Fruit fly (Drosophila melanogaster) whole organism, adult: ENCODE results near the gene CG42729.

Experiments
- CG11617 ChIP-seq: fragments of 200-800 bp; sonication (Bioruptor generic); optimal IDR thresholded peaks from 2 replicates; lab custom pipeline; 2017; ENCODE audit warnings: mild to moderate bottlenecking, missing biosample characterization, missing genetic modification reagents, missing genetic modification characterization
- CG12768 ChIP-seq: fragments of 200-800 bp; sonication (Bioruptor generic); optimal IDR thresholded peaks from 2 replicates; lab custom pipeline; 2017; ENCODE audit warnings: missing biosample characterization, missing genetic modification characterization, mild to moderate bottlenecking, moderate library complexity, missing genetic modification reagents
- CG14711 ChIP-seq: fragments of 200-800 bp; sonication (Bioruptor generic); optimal IDR thresholded peaks from 2 replicates; lab custom pipeline; 2018; ENCODE audit warnings: missing biosample characterization, mild to moderate bottlenecking, missing genetic modification characterization, moderate library complexity
- CG1620 ChIP-seq: fragments of 200-800 bp; sonication (Bioruptor generic); optimal IDR thresholded peaks from 2 replicates; lab custom pipeline; 2016; ENCODE audit warnings: missing biosample characterization, missing genetic modification characterization
- CG33017 ChIP-seq: fragments of 200-800 bp; sonication (Bioruptor generic); optimal IDR thresholded peaks from 2 replicates; lab custom pipeline; 2018; ENCODE audit warnings: missing biosample characterization, mild to moderate bottlenecking, missing genetic modification characterization, moderate library complexity
- CG5204 ChIP-seq: fragments of 200-800 bp; sonication (Bioruptor generic); optimal IDR thresholded peaks from 2 replicates; lab custom pipeline; 2016; ENCODE audit warnings: missing biosample characterization, missing genetic modification characterization
- CG7045 ChIP-seq: fragments of 200-800 bp; sonication (Bioruptor generic); optimal IDR thresholded peaks from 2 replicates; lab custom pipeline; 2017; ENCODE audit warnings: missing biosample characterization, mild to moderate bottlenecking, missing genetic modification characterization
- CG7101 ChIP-seq: fragments of 200-800 bp; sonication (Bioruptor generic); optimal IDR thresholded peaks from 2 replicates; lab custom pipeline; 2018; ENCODE audit warnings: missing biosample characterization, mild to moderate bottlenecking, missing genetic modification characterization, moderate library complexity
- Clk ChIP-seq: fragments of 200-800 bp; sonication (Bioruptor generic); optimal IDR thresholded peaks from 2 replicates; lab custom pipeline; 2017; ENCODE audit warnings: missing biosample characterization, missing genetic modification characterization
- Crg-1 ChIP-seq: fragments of 200-800 bp; sonication (Bioruptor generic); optimal IDR thresholded peaks from 2 replicates; lab custom pipeline; 2016; ENCODE audit warnings: missing biosample characterization, missing genetic modification characterization
- Hr96 ChIP-seq: fragments of 200-800 bp; sonication (Bioruptor generic); optimal IDR thresholded peaks from 2 replicates; lab custom pipeline; 2016; ENCODE audit warnings: missing biosample characterization, missing genetic modification characterization
- Mnt ChIP-seq: fragments of 200-800 bp; sonication (Bioruptor generic); optimal IDR thresholded peaks from 2 replicates; lab custom pipeline; 2016; ENCODE audit warnings: missing biosample characterization, mild to moderate bottlenecking, missing genetic modification characterization
- bab1 ChIP-seq: fragments of 200-800 bp; sonication (Bioruptor generic); optimal IDR thresholded peaks from 3 replicates; lab custom pipeline; 2019; ENCODE audit warnings: missing biosample characterization, mild to moderate bottlenecking, missing genetic modification characterization, moderate library complexity
- cic ChIP-seq: fragments of 200-800 bp; sonication (Bioruptor generic); optimal IDR thresholded peaks from 2 replicates; lab custom pipeline; 2017; ENCODE audit warnings: missing biosample characterization, mild to moderate bottlenecking, missing genetic modification characterization, moderate library complexity
- cnc ChIP-seq, 2 experiments: fragments of >200 bp; optimal IDR thresholded peaks; 2 replicates each; lab custom pipeline; 2017
- kay ChIP-seq: fragments of 200-800 bp; sonication (Bioruptor generic); peaks from one replicate; lab custom pipeline; 2016; ENCODE audit warnings: missing biosample characterization, missing genetic modification characterization, borderline replicate concordance
- ovo ChIP-seq: fragments of 200-800 bp; sonication (Bioruptor generic); optimal IDR thresholded peaks from 2 replicates; lab custom pipeline; 2016; ENCODE audit warnings: missing biosample characterization, missing genetic modification characterization
- pad ChIP-seq: fragments of 200-800 bp; sonication (Bioruptor generic); optimal IDR thresholded peaks from 3 replicates; lab custom pipeline; 2017; ENCODE audit warnings: missing biosample characterization, missing genetic modification characterization, mild to moderate bottlenecking, moderate library complexity, missing genetic modification reagents
- tj ChIP-seq: fragments of 200-800 bp; sonication (Bioruptor generic); optimal IDR thresholded peaks from 3 replicates; lab custom pipeline; 2017; ENCODE audit warnings: missing biosample characterization, mild to moderate bottlenecking, missing genetic modification characterization, moderate library complexity
- toe ChIP-seq: fragments of 200-800 bp; sonication (Bioruptor generic); optimal IDR thresholded peaks from 2 replicates; lab custom pipeline; 2016; ENCODE audit warnings: missing biosample characterization, missing genetic modification characterization

CG42729 gene

DNA sequence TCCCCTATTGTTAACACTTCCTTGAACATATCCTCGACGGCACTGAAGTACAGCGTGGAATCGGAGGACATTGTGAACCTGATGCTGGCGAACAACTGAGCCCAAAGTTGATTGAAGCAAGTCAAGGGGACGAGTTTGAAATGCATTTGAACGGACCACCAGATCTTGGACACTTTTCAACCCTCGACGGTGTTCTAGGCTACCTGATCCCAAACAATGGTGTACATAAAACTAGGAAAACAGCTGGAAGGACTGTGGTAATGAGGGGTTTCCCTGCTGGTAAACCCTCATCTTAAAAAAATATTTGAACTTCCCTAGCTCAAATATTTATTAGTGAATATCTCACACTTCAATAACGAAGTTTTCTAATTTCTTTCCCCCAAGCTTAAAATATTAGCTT, 10.4 kb downstream of the CG42729 start, which contains the start of gene CG13454:
Gene CG13454 (minus strand): TSS at position 101 of the 400 bp plus-strand sequence.
- no peak for TF ChIP-seq bab1 (GFP tag; lab: Kevin White, UChicago)
- TF ChIP-seq cic (GFP tag; lab: Kevin White, UChicago): no peak
- TF ChIP-seq cnc (optimal IDR thresholded peaks at IDR 0.05; lab: Kevin White, UChicago): no peak
- no peak for TF ChIP-seq toe
- no peak for TF ChIP-seq Crg-1 (GFP tag; lab: Kevin White, UChicago)

DNA sequence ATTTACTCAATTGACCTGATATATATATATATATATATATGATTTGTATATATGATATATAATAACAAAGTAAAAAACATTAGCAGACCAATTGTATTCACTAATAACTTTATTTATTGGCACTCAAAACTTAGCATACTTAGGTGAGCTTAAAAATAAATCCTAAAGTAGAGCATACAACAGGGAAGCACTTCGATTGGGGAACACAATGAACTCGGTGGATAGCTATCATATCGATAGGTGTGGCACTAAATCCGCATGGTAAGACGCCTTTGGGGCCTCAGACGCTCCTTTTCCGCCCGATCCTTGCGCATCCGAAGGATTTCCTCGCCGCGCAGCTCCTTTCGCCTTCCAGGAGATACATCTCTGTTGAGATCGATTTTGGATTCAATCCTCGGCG, 10.9 kb downstream of the CG42729 start:
- TF ChIP-seq Hr96 (no peak), kay (GFP tag; lab: Kevin White, UChicago) (no peak), Crg-1 (GFP tag; lab: Kevin White, UChicago) (no peak), CG33017 (tag; lab: Kevin White, UChicago) (no peak), CG5204 (no peak)

DNA sequence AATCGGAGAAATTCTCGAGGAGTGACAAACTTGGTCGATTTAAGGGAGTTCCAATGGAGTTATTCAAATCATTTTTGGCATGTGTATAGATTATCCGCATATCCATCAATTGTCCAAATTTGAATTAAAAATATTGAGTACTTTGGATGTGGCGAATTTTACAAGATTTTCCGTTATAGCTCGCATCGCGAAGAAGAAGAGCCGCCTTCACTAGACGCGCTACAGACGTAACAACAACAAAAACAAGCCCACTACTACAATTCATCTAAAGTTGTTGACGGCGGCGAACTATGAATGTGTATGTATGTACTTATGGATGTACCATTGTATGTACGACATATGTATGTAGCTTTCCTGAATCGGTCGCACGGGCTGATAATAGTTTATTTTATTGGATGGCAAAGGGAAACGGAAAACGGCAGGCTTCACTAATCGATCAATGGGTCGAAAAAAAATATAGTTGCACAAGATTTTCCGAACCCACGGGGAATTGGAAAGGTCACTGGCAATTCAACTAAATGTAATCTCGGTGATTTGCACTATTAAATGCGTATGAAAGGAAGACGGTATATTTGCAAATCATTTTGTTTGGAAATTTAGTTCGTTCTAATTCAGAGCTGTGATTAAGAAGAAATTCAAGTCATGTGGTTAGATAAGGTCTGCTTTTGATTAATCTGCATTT, 12.4 kb downstream of the CG42729 start:
- TF ChIP-seq ovo (GFP tag; lab: Kevin White, UChicago) (no peak), Mnt (GFP tag; lab: Kevin White, UChicago) (peak; percentile 82), cic (GFP tag; lab: Kevin White, UChicago) (peak; percentile 99), cnc (optimal IDR thresholded peaks at IDR 0.05; lab: Kevin White, UChicago) (peak in 1 of 2 experiments; percentile 59), tj (GFP tag; lab: Kevin White, UChicago) (peak; percentile 26), kay (GFP tag; lab: Kevin White, UChicago) (peak; percentile 91)

DNA sequence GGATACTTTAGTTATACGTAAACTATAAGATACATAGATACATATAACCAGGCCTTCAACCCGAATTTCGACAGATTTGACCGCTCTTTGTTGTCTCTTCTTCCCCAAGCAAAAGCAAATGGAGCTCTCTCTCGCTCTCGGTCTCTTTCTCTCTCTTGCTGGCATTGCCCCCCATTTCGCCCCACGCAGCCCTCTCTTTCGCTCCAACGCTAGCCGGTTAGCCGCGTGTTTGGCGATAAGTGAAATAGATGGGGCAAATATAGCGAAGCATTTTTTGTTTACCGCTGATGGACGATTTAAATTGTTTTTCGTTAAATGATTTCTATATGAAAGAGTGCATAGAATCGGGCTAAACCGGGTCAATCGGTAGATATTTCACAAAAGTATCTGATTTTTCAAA, 12.9 kb downstream of the CG42729 start:
- TF ChIP-seq bab1 (GFP tag; lab: Kevin White, UChicago): no peak
- no peak for TF ChIP-seq Crg-1 (GFP tag; lab: Kevin White, UChicago)
- TF ChIP-seq CG7101: no peak
- TF ChIP-seq CG7045 (GFP tag; lab: Kevin White, UChicago): no peak
- TF ChIP-seq toe: no peak
- TF ChIP-seq CG33017 (tag; lab: Kevin White, UChicago): no peak
- TF ChIP-seq Mnt (GFP tag; lab: Kevin White, UChicago): peak; percentile 98
- TF ChIP-seq CG12768: no peak
- TF ChIP-seq cic (GFP tag; lab: Kevin White, UChicago): no peak
- TF ChIP-seq ovo (GFP tag; lab: Kevin White, UChicago): no peak
- TF ChIP-seq CG14711: no peak
- TF ChIP-seq tj (GFP tag; lab: Kevin White, UChicago): peak; percentile 58
- no peak for TF ChIP-seq CG11617 (GFP tag; lab: Kevin White, UChicago)
- TF ChIP-seq cnc (optimal IDR thresholded peaks at IDR 0.05; lab: Kevin White, UChicago): no peak
- no peak for TF ChIP-seq pad (GFP tag; lab: Kevin White, UChicago)

DNA sequence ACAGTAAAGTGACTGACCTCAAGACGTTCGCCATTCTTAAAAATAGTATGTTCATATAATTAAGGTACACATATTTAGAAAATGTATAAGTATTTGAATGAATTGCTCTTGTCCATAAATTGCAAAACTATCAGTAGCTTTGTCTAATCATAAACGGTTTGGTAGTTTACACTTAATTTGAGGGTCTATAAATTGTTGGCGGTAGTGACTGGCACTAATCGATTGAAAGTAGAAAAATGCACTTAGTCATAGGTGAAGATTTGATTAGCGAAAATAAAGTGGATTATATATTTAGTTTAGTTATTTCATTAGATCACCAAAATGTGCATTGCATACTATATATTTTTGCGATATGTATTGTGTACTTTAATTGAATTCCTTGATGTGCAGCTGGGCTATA, 13.6 kb downstream of the CG42729 start:
- no peak for TF ChIP-seq CG5204
- peak; percentile 66 for TF ChIP-seq kay (GFP tag; lab: Kevin White, UChicago)
- TF ChIP-seq CG7101: no peak
- no peak for TF ChIP-seq CG33017 (tag; lab: Kevin White, UChicago)
- TF ChIP-seq Mnt (GFP tag; lab: Kevin White, UChicago): no peak
- TF ChIP-seq bab1 (GFP tag; lab: Kevin White, UChicago): no peak
- TF ChIP-seq cnc (optimal IDR thresholded peaks at IDR 0.05; lab: Kevin White, UChicago): peak in 1 of 2 experiments; percentile 63

dm6 chr3L:15513264-15513663, 14.1 kb downstream of the CG42729 start:
- peak; percentile 78 for TF ChIP-seq tj (GFP tag; lab: Kevin White, UChicago)
- peak in 1 of 2 experiments; percentile 64 for TF ChIP-seq cnc (optimal IDR thresholded peaks at IDR 0.05; lab: Kevin White, UChicago)
- TF ChIP-seq kay (GFP tag; lab: Kevin White, UChicago): no peak
- TF ChIP-seq CG7101: no peak
- no peak for TF ChIP-seq CG11617 (GFP tag; lab: Kevin White, UChicago)

DNA sequence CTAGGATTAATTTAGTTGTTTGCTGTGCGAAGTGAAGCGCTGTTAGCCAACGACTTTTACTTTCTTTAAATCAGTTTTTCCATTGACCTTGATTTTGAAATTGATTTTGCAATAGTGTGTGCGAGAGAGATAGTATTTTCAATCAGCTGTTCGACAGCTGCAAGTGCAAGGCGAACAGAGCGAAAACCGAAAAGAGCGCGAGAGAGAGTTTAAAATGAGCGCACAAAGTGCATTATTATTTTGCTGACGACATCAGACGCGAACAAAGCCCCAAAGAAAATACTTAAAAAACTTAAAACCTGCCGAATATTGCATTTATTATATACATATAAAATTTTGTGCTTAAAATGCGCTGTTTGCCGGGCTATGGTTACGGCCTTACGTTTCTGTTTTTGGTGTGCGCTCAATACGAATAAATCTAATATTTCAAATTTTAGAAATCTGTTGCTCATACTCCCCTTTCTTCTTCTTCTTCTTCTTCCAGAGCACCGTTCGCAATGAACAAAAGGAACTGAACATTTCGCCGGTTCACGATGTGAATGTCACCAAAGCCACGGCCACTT, 15.5 kb downstream of the CG42729 start:
- TF ChIP-seq Clk (GFP tag; lab: Kevin White, UChicago) (no peak), CG12768 (peak; percentile 42), CG7101 (no peak), Mnt (GFP tag; lab: Kevin White, UChicago) (peak; percentile 44), Hr96 (no peak), tj (GFP tag; lab: Kevin White, UChicago) (peak; percentile 98), kay (GFP tag; lab: Kevin White, UChicago) (peak; percentile 98), CG7045 (GFP tag; lab: Kevin White, UChicago) (no peak), toe (no peak), CG33017 (tag; lab: Kevin White, UChicago) (peak; percentile 57), CG11617 (GFP tag; lab: Kevin White, UChicago) (peak; percentile 55), cic (GFP tag; lab: Kevin White, UChicago) (peak; percentile 65), cnc (optimal IDR thresholded peaks at IDR 0.05; lab: Kevin White, UChicago) (no peak), pad (GFP tag; lab: Kevin White, UChicago) (peak; percentile 41), CG14711 (no peak), Crg-1 (GFP tag; lab: Kevin White, UChicago) (no peak), ovo (GFP tag; lab: Kevin White, UChicago) (no peak), bab1 (GFP tag; lab: Kevin White, UChicago) (peak; percentile 37), CG5204 (no peak), CG1620 (no peak)
